Fruit fly (Drosophila melanogaster) whole organism, embryonic: ENCODE data around the gene CG15916.

Experiments
- B-H2 ChIP-seq: fragments of 200-800 bp; sonication (Bioruptor generic); optimal IDR thresholded peaks from 2 replicates; lab custom pipeline; 2018; ENCODE audit warnings: missing biosample characterization, mild to moderate bottlenecking, missing genetic modification characterization
- BEAF-32 ChIP-seq: fragments of 200-800 bp; sonication (Bioruptor generic); optimal IDR thresholded peaks from 3 replicates; lab custom pipeline; 2017; ENCODE audit warnings: missing biosample characterization, missing genetic modification characterization, mild to moderate bottlenecking, moderate library complexity, missing genetic modification reagents
- Bgb ChIP-seq: fragments of 200-800 bp; sonication (Bioruptor generic); IDR thresholded peaks from 2 replicates; pipeline ENCODE4 v1.3.6; 2022; ENCODE audit warnings: missing biosample characterization, missing genetic modification characterization; ENCODE audit not compliant: partially characterized antibody
- CG10431 ChIP-seq: fragments of 200-800 bp; sonication (Bioruptor generic); optimal IDR thresholded peaks from 3 replicates; lab custom pipeline; 2018; ENCODE audit warnings: missing biosample characterization, mild to moderate bottlenecking, missing genetic modification characterization
- CG11560 ChIP-seq: fragments of 200-800 bp; sonication (Bioruptor generic); IDR thresholded peaks from 3 replicates; pipeline ENCODE4 v1.3.6; 2022; ENCODE audit warnings: missing biosample characterization, missing genetic modification characterization
- CG12236 ChIP-seq: fragments of 200-800 bp; sonication (Bioruptor generic); optimal IDR thresholded peaks from 2 replicates; lab custom pipeline; 2016; ENCODE audit warnings: missing biosample characterization, missing genetic modification characterization
- CG13424 ChIP-seq: fragments of 200-800 bp; sonication (Bioruptor generic); optimal IDR thresholded peaks from 2 replicates; lab custom pipeline; 2019; ENCODE audit warnings: missing biosample characterization, mild to moderate bottlenecking, missing genetic modification characterization, moderate library complexity
- CG15601 ChIP-seq: fragments of 200-800 bp; sonication (Bioruptor generic); optimal IDR thresholded peaks from 3 replicates; lab custom pipeline; 2019; ENCODE audit warnings: missing biosample characterization, mild to moderate bottlenecking, missing genetic modification characterization, moderate library complexity
- CG17328 ChIP-seq: fragments of 200-800 bp; sonication (Bioruptor generic); IDR thresholded peaks from 2 replicates; pipeline ENCODE4 v1.3.6; 2022; ENCODE audit warnings: missing biosample characterization, missing genetic modification characterization
- CG17361 ChIP-seq: fragments of 200-800 bp; sonication (Bioruptor generic); IDR thresholded peaks from 3 replicates; pipeline ENCODE4 v1.3.6; 2022; ENCODE audit warnings: missing biosample characterization, missing genetic modification characterization
- CG18476 ChIP-seq: fragments of 200-800 bp; sonication (Bioruptor generic); optimal IDR thresholded peaks from 2 replicates; lab custom pipeline; 2016; ENCODE audit warnings: missing biosample characterization, mild to moderate bottlenecking, missing genetic modification characterization
- CG2116 ChIP-seq: fragments of 200-800 bp; sonication (Bioruptor generic); optimal IDR thresholded peaks from 3 replicates; lab custom pipeline; 2018; ENCODE audit warnings: missing biosample characterization, mild to moderate bottlenecking, missing genetic modification characterization
- CG2712 ChIP-seq: fragments of 200-800 bp; optimal IDR thresholded peaks from 3 replicates; lab custom pipeline; 2019; ENCODE audit warnings: missing biosample characterization, mild to moderate bottlenecking, missing genetic modification characterization, moderate library complexity
- CG33213 ChIP-seq: fragments of 200-800 bp; sonication (Bioruptor generic); optimal IDR thresholded peaks from 3 replicates; lab custom pipeline; 2016; ENCODE audit warnings: missing biosample characterization, missing genetic modification characterization
- CG7963 ChIP-seq: fragments of 200-800 bp; sonication (Bioruptor generic); IDR thresholded peaks from 3 replicates; pipeline ENCODE4 v1.3.6; 2022; ENCODE audit warnings: missing biosample characterization, missing genetic modification characterization; ENCODE audit not compliant: partially characterized antibody
- CG8290 ChIP-seq, 3 experiments: fragments of 200-800 bp; sonication (Bioruptor generic); optimal IDR thresholded peaks; 2 replicates each; lab custom pipeline; 2016 to 2019; ENCODE audit warnings: missing biosample characterization in 3 of 3, missing genetic modification characterization in 3 of 3, mild to moderate bottlenecking in 2 of 3, moderate library complexity in 1 of 3
- CG9609 ChIP-seq: fragments of 200-800 bp; sonication (Bioruptor generic); optimal IDR thresholded peaks from 3 replicates; lab custom pipeline; 2016; ENCODE audit warnings: missing biosample characterization, missing genetic modification characterization
- CHES-1-like ChIP-seq: fragments of 200-800 bp; sonication (Bioruptor generic); optimal IDR thresholded peaks from 2 replicates; lab custom pipeline; 2016; ENCODE audit warnings: missing biosample characterization, missing genetic modification characterization
- Dp ChIP-seq: fragments of 200-800 bp; sonication (Bioruptor generic); optimal IDR thresholded peaks from 2 replicates; lab custom pipeline; 2018; ENCODE audit warnings: missing biosample characterization, mild to moderate bottlenecking, missing genetic modification characterization, moderate library complexity
- Ets97D ChIP-seq: fragments of 200-800 bp; sonication (Bioruptor generic); optimal IDR thresholded peaks from 3 replicates; lab custom pipeline; 2016; ENCODE audit warnings: missing biosample characterization, missing genetic modification characterization
- Fer1 ChIP-seq: fragments of 200-800 bp; sonication (Bioruptor generic); optimal IDR thresholded peaks from 2 replicates; lab custom pipeline; 2017; ENCODE audit warnings: missing biosample characterization, mild to moderate bottlenecking, missing genetic modification characterization
- Fer3 ChIP-seq: fragments of 200-800 bp; sonication (Bioruptor generic); optimal IDR thresholded peaks from 2 replicates; lab custom pipeline; 2018; ENCODE audit warnings: missing biosample characterization, mild to moderate bottlenecking, missing genetic modification characterization, moderate library complexity
- Lhr ChIP-seq: fragments of 200-800 bp; sonication (Bioruptor generic); optimal IDR thresholded peaks from 3 replicates; lab custom pipeline; 2017; ENCODE audit warnings: mild to moderate bottlenecking, missing biosample characterization, missing genetic modification reagents, missing genetic modification characterization
- Lpt ChIP-seq: fragments of >200 bp; optimal IDR thresholded peaks from 2 replicates; lab custom pipeline; 2018; ENCODE audit warnings: missing biosample characterization, missing genetic modification characterization
- Mes4 ChIP-seq: fragments of 200-800 bp; sonication (Bioruptor generic); optimal IDR thresholded peaks from 2 replicates; lab custom pipeline; 2016; ENCODE audit warnings: missing biosample characterization, missing genetic modification characterization
- PHDP ChIP-seq: fragments of 200-800 bp; sonication (Bioruptor generic); optimal IDR thresholded peaks from 3 replicates; lab custom pipeline; 2018; ENCODE audit warnings: missing biosample characterization, mild to moderate bottlenecking, missing genetic modification characterization, moderate library complexity
- Trl ChIP-seq, 3 experiments: fragments of >200 bp in 2 of 3; fragments of 200-800 bp in 1 of 3; sonication (Bioruptor generic) in 1 of 3; optimal IDR thresholded peaks; 2 replicates in 1 of 3; 3 replicates in 2 of 3; lab custom pipeline; 2016 to 2017; ENCODE audit warnings: missing biosample characterization in 1 of 3, missing genetic modification characterization in 1 of 3
- Vsx1 ChIP-seq: fragments of 200-800 bp; sonication (Bioruptor generic); optimal IDR thresholded peaks from 2 replicates; lab custom pipeline; 2017; ENCODE audit warnings: missing biosample characterization, mild to moderate bottlenecking, missing genetic modification characterization, missing genetic modification reagents
- ash1 ChIP-seq: fragments of 200-800 bp; sonication (Bioruptor generic); optimal IDR thresholded peaks from 2 replicates; lab custom pipeline; 2018; ENCODE audit warnings: missing biosample characterization, mild to moderate bottlenecking, missing genetic modification characterization
- cwo ChIP-seq: fragments of 200-800 bp; sonication (Bioruptor generic); optimal IDR thresholded peaks from 3 replicates; lab custom pipeline; 2017; ENCODE audit warnings: missing biosample characterization, missing genetic modification characterization, mild to moderate bottlenecking, moderate library complexity, missing genetic modification reagents
- dpn ChIP-seq, 2 experiments: fragments of 200-800 bp; sonication (Bioruptor generic); optimal IDR thresholded peaks; 3 replicates each; lab custom pipeline; 2016; ENCODE audit warnings: missing biosample characterization in 2 of 2, missing genetic modification characterization in 2 of 2
- dysf ChIP-seq: fragments of 200-800 bp; sonication (Bioruptor generic); IDR thresholded peaks from 3 replicates; pipeline ENCODE4 v1.3.6; 2022; ENCODE audit warnings: missing biosample characterization, missing genetic modification characterization
- esg ChIP-seq: fragments of 200-800 bp; sonication (Bioruptor generic); conservative IDR thresholded peaks from 2 replicates; pipeline ENCODE4 v1.3.6; 2022; ENCODE audit warnings: missing biosample characterization, missing genetic modification characterization
- eyg ChIP-seq: fragments of 200-800 bp; sonication (Bioruptor generic); optimal IDR thresholded peaks from 3 replicates; lab custom pipeline; 2016; ENCODE audit warnings: missing biosample characterization, missing genetic modification characterization
- fru ChIP-seq: fragments of >200 bp; optimal IDR thresholded peaks from 2 replicates; lab custom pipeline; 2017
- ftz-f1 ChIP-seq: fragments of 200-800 bp; sonication (Bioruptor generic); optimal IDR thresholded peaks from 2 replicates; lab custom pipeline; 2016; ENCODE audit warnings: missing biosample characterization, missing genetic modification characterization
- hth ChIP-seq: fragments of >200 bp; optimal IDR thresholded peaks from 2 replicates; lab custom pipeline; 2017; ENCODE audit warnings: inconsistent platforms
- insv ChIP-seq, 2 experiments: fragments of 200-800 bp; sonication (Bioruptor generic); optimal IDR thresholded peaks; 3 replicates each; lab custom pipeline; 2016 to 2018; ENCODE audit warnings: missing biosample characterization in 2 of 2, missing genetic modification characterization in 2 of 2
- inv ChIP-seq: fragments of 200-800 bp; sonication (Bioruptor generic); IDR thresholded peaks from 2 replicates; pipeline ENCODE4 v1.3.6; 2022; ENCODE audit warnings: missing biosample characterization, missing genetic modification characterization; ENCODE audit not compliant: partially characterized antibody
- kay ChIP-seq: fragments of 200-800 bp; sonication (Bioruptor generic); optimal IDR thresholded peaks from 2 replicates; lab custom pipeline; 2016; ENCODE audit warnings: missing biosample characterization, missing genetic modification characterization
- mld ChIP-seq: fragments of 200-800 bp; sonication (Bioruptor generic); IDR thresholded peaks from 3 replicates; pipeline ENCODE4 v1.3.6; 2022; ENCODE audit warnings: missing biosample characterization, missing genetic modification characterization; ENCODE audit not compliant: partially characterized antibody
- nerfin-2 ChIP-seq: fragments of 200-800 bp; sonication (Bioruptor generic); IDR thresholded peaks from 2 replicates; pipeline ENCODE4 v1.3.6; 2022; ENCODE audit warnings: missing biosample characterization, missing genetic modification characterization; ENCODE audit not compliant: partially characterized antibody
- pzg ChIP-seq: fragments of 200-800 bp; sonication (Bioruptor generic); optimal IDR thresholded peaks from 3 replicates; lab custom pipeline; 2018; ENCODE audit warnings: missing biosample characterization, mild to moderate bottlenecking, missing genetic modification characterization, moderate library complexity
- scrt ChIP-seq: fragments of 200-800 bp; sonication (Bioruptor generic); optimal IDR thresholded peaks from 2 replicates; lab custom pipeline; 2018; ENCODE audit warnings: missing biosample characterization, mild to moderate bottlenecking, missing genetic modification characterization, moderate library complexity
- stwl ChIP-seq: fragments of 200-800 bp; sonication (Bioruptor generic); optimal IDR thresholded peaks from 3 replicates; lab custom pipeline; 2018; ENCODE audit warnings: missing biosample characterization, mild to moderate bottlenecking, missing genetic modification characterization, moderate library complexity
- vvl ChIP-seq: fragments of 200-800 bp; sonication (Bioruptor generic); IDR thresholded peaks from 2 replicates; pipeline ENCODE4 v1.3.6; 2022; ENCODE audit warnings: missing biosample characterization, missing genetic modification characterization
- wek ChIP-seq: fragments of 200-800 bp; sonication (Bioruptor generic); optimal IDR thresholded peaks from 3 replicates; lab custom pipeline; 2018; ENCODE audit warnings: missing biosample characterization, mild to moderate bottlenecking, missing genetic modification characterization, moderate library complexity
- wor ChIP-seq: fragments of 200-800 bp; sonication (Bioruptor generic); IDR thresholded peaks from 2 replicates; pipeline ENCODE4 v1.3.6; 2022; ENCODE audit warnings: missing biosample characterization, missing genetic modification characterization

The CG15916 gene

DNA sequence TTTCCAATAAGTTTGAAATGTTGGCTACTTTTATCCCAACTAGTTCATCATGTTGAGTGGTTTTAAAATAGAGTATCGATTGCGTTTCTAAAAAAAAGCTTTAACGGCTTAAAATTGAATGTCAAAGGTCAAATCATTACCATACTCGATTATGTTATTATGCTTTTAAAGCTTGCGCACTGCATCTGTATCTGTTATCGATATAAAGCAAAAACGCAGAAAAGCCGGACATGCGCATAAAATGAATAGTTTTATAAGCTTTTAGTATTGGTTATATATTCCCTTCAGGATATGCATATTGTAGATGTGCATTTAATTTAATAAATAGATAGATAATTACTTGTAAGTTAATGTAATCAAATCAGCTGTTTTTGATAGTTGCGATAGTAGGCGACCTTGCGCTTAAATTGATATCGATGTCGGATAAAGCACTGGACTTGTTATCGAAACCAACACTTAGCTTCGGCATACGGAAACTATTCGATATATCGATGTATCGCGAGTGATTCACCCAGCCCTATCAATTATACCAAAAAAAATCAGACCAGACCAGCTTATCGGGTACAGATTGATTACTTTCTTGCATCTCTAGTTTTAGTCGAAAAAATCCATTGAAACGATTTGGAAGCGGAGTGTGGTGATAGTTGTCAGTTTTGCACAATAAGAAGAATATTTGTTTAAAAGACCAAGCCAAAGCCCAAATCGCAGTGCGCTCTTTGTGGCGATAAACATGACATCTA, 1.4 kb downstream of the CG15916 start, which contains the start of gene shi (continued):
- peak; percentile 96 for TF ChIP-seq mld
- TF ChIP-seq kay, result peak; percentile 18
- TF ChIP-seq Dp (GFP tag; lab: Kevin White, UChicago), result peak; percentile 53
- peak; percentile 26; the same call in 1 of the 3 replicates for TF ChIP-seq CG17361 (GFP tag; lab: Robert Waterston, UW)
- TF ChIP-seq stwl, result peak; percentile 89
- no peak for TF ChIP-seq CG9609
- TF ChIP-seq CG7963, result peak; percentile 98
- TF ChIP-seq CG11560 (tag; lab: Robert Waterston, UW), result peak; percentile 95
- peak; percentile 69 for TF ChIP-seq Ets97D
- peak; percentile 99 for TF ChIP-seq Bgb (GFP tag; lab: Robert Waterston, UW)
- peak; percentile 96 for TF ChIP-seq ftz-f1 (GFP tag; lab: Kevin White, UChicago)
- TF ChIP-seq Vsx1 (GFP tag; lab: Kevin White, UChicago), result peak; percentile 20
- no peak for TF ChIP-seq esg (GFP tag; lab: Robert Waterston, UW)
- TF ChIP-seq nerfin-2, result peak; percentile 99
- no peak for TF ChIP-seq wek
- no peak for TF ChIP-seq Fer1 (GFP tag; lab: Kevin White, UChicago)
- peak; percentile 85; the same call in 1 of the 2 replicates for TF ChIP-seq vvl (GFP tag; lab: Robert Waterston, UW)
- TF ChIP-seq Fer3 (tag; lab: Kevin White, UChicago), result peak; percentile 9
- TF ChIP-seq CG2116 (GFP tag; lab: Kevin White, UChicago), result peak; percentile 89
- no peak for TF ChIP-seq CG18476 (GFP tag; lab: Kevin White, UChicago)
- TF ChIP-seq CG13424 (tag; lab: Kevin White, UChicago), result peak; percentile 12
- TF ChIP-seq PHDP (tag; lab: Kevin White, UChicago), result peak; percentile 11
- no peak for TF ChIP-seq hth (lab: Kevin White, UChicago)
- TF ChIP-seq dpn (GFP tag; optimal IDR thresholded peaks at IDR 0.05; lab: Kevin White, UChicago), result peak; percentile 23 to 35
- peak; percentile 97 for TF ChIP-seq inv (GFP tag; lab: Robert Waterston, UW)
- peak; percentile 89 for TF ChIP-seq CG15601 (tag; lab: Kevin White, UChicago)
- TF ChIP-seq dysf (GFP tag; lab: Robert Waterston, UW), result no peak
- no peak for TF ChIP-seq cwo (GFP tag; lab: Kevin White, UChicago)
- TF ChIP-seq CG2712 (tag; lab: Kevin White, UChicago), result peak; percentile 46
- TF ChIP-seq fru, result no peak
- TF ChIP-seq wor (GFP tag; lab: Robert Waterston, UW), result no peak
- peak; percentile 94 for TF ChIP-seq pzg (GFP tag; lab: Kevin White, UChicago)
- TF ChIP-seq B-H2 (GFP tag; lab: Kevin White, UChicago), result peak; percentile 63
- TF ChIP-seq CG12236 (GFP tag; lab: Kevin White, UChicago), result no peak
- no peak for TF ChIP-seq ash1 (GFP tag; lab: Kevin White, UChicago)
- peak; percentile 36 for TF ChIP-seq CG33213
- TF ChIP-seq CG10431, result peak; percentile 28
- no peak for TF ChIP-seq Lpt (GFP tag; lab: Kevin White, UChicago)
- TF ChIP-seq insv (GFP tag; optimal IDR thresholded peaks at IDR 0.05; lab: Kevin White, UChicago), result peak in 1 of 2 experiments; percentile 67
- TF ChIP-seq Mes4 (GFP tag; lab: Kevin White, UChicago), result no peak
- peak; percentile 48 for TF ChIP-seq CG8290 (GFP tag; optimal IDR thresholded peaks at IDR 0.05; lab: Kevin White, UChicago)
- TF ChIP-seq CG8290 (tag; optimal IDR thresholded peaks at IDR 0.05; lab: Kevin White, UChicago), result peak in 1 of 2 experiments; percentile 75
- TF ChIP-seq eyg (GFP tag; lab: Kevin White, UChicago), result no peak
- TF ChIP-seq CHES-1-like (GFP tag; lab: Kevin White, UChicago), result peak; percentile 44
- peak; percentile 98 for TF ChIP-seq BEAF-32 (GFP tag; lab: Kevin White, UChicago)
- 0 out of 2 replicates have a peak, but pooled peaks have one; percentile 14 for TF ChIP-seq CG17328 (GFP tag; lab: Robert Waterston, UW)
- peak; percentile 46 for TF ChIP-seq Lhr (GFP tag; lab: Kevin White, UChicago)
- TF ChIP-seq Trl (optimal IDR thresholded peaks at IDR 0.05; lab: Kevin White, UChicago), result no peak
- no peak for TF ChIP-seq Trl (GFP tag; optimal IDR thresholded peaks at IDR 0.05; lab: Kevin White, UChicago)
- peak; percentile 13 for TF ChIP-seq scrt (GFP tag; lab: Kevin White, UChicago)
